Worm (Caenorhabditis elegans): ENCODE measurements around the gene elc-1.
"Not testable (repeated sequence)": the region's sequence is repeated elsewhere in the genome, so short reads cannot be mapped to it uniquely, and the experiment has no call there.

The elc-1 gene

DNA sequence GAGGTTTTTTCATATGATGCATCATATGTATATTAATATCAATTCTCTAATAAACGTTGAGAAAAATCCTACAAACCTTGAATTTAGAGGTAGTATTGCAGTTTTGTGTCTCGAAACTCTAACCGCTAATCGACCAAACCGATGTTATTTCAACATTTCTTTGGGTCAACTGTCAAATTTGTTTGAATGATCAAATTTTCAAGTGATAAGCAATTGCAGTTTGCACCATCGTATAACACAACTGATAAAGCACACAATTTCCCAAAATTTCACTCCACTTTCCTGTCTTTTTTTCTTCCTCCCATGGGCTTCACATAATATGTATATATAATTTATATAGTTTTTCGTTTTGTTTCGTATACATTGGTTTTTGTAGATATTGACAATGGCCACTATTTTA, 32.9 kb downstream of the elc-1 start, which contains the start of the genes fbxa-138 and Y82E9BR.5:
Gene fbxa-138, minus strand, starts transcription at position 161 of the 400 bp plus-strand sequence.
Gene Y82E9BR.5, plus strand, starts transcription at position 279 of the 400 bp plus-strand sequence.
- TF ChIP-seq nhr-237 (tag; optimal IDR thresholded peaks at IDR 0.05) (no peak), elt-1 (tag; optimal IDR thresholded peaks at IDR 0.05; ENCODE audit: borderline replicate concordance, insufficient read depth) (no peak), bed-3 (GFP tag; optimal IDR thresholded peaks at IDR 0.05) (no peak), lin-13 (tag; optimal IDR thresholded peaks at IDR 0.05) (no peak), mep-1 (tag; optimal IDR thresholded peaks at IDR 0.05) (no peak), unc-120 (tag; optimal IDR thresholded peaks at IDR 0.05; ENCODE audit: poor library complexity, severe bottlenecking) (no peak), ces-1 (GFP tag; optimal IDR thresholded peaks at IDR 0.05) (no peak), ceh-83 (GFP tag; optimal IDR thresholded peaks at IDR 0.05) (no peak), snpc-4 (tag; optimal IDR thresholded peaks at IDR 0.05) (no peak), ceh-43 (GFP tag; optimal IDR thresholded peaks at IDR 0.05) (no peak), sptf-1 (tag; optimal IDR thresholded peaks at IDR 0.05) (no peak), mls-2 (tag; optimal IDR thresholded peaks at IDR 0.05) (no peak), nhr-28 (tag; optimal IDR thresholded peaks at IDR 0.05) (no peak), lin-32 (GFP tag; optimal IDR thresholded peaks at IDR 0.05) (no peak), M03D4.4 (tag; optimal IDR thresholded peaks at IDR 0.05) (no peak), nhr-12 (tag; optimal IDR thresholded peaks at IDR 0.05) (no peak), tbx-8 (GFP tag; optimal IDR thresholded peaks at IDR 0.05) (no peak), pha-4 (tag; optimal IDR thresholded peaks at IDR 0.05) (no peak), flh-1 (GFP tag; optimal IDR thresholded peaks at IDR 0.05) (no peak)

DNA sequence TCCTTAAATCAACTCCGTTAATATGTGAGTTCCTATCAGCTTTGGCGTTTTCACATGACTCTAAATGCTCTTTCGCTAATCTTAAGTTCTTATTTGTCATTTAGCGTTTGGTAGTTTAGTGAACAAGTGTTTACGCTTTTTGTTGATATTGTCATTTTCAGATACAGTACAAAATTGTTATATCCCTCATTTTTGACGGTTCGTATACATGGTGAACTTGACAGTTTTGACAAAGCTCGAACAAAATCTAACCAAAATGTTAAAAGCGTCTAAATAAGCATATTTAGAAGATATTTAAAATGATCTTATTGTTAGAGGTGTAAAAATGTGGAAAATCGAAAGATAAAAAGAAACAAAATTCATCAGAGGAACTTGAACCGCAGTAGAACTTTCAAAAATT, 33.5 kb downstream of the elc-1 start:
- TF ChIP-seq snpc-4 (tag; optimal IDR thresholded peaks at IDR 0.05): no peak
- TF ChIP-seq ham-2 (GFP tag; optimal IDR thresholded peaks at IDR 0.05): no peak
- TF ChIP-seq bed-3 (GFP tag; optimal IDR thresholded peaks at IDR 0.05): no peak
- no peak for TF ChIP-seq hlh-1 (tag; optimal IDR thresholded peaks at IDR 0.05)
- no peak for TF ChIP-seq mab-5 (tag; optimal IDR thresholded peaks at IDR 0.05)
- TF ChIP-seq flh-1 (GFP tag; optimal IDR thresholded peaks at IDR 0.05): no peak
- no peak for TF ChIP-seq ztf-11 (tag; optimal IDR thresholded peaks at IDR 0.05)
- TF ChIP-seq unc-120 (tag; optimal IDR thresholded peaks at IDR 0.05; ENCODE audit: poor library complexity, severe bottlenecking): no peak
- TF ChIP-seq mls-2 (tag; optimal IDR thresholded peaks at IDR 0.05): no peak
- TF ChIP-seq M03D4.4 (tag; optimal IDR thresholded peaks at IDR 0.05): no peak
- TF ChIP-seq elt-3 (tag; optimal IDR thresholded peaks at IDR 0.05): no peak
- no peak for TF ChIP-seq nhr-76 (tag; optimal IDR thresholded peaks at IDR 0.05)
- no peak for TF ChIP-seq nhr-12 (tag; optimal IDR thresholded peaks at IDR 0.05)
- TF ChIP-seq tbx-8 (GFP tag; optimal IDR thresholded peaks at IDR 0.05): no peak
- no peak for TF ChIP-seq cnd-1 (tag; optimal IDR thresholded peaks at IDR 0.05)
- TF ChIP-seq sem-2 (GFP tag; optimal IDR thresholded peaks at IDR 0.05): no peak
- no peak for TF ChIP-seq lin-32 (GFP tag; optimal IDR thresholded peaks at IDR 0.05)
- TF ChIP-seq elt-1 (tag; optimal IDR thresholded peaks at IDR 0.05; ENCODE audit: borderline replicate concordance, insufficient read depth): no peak

DNA sequence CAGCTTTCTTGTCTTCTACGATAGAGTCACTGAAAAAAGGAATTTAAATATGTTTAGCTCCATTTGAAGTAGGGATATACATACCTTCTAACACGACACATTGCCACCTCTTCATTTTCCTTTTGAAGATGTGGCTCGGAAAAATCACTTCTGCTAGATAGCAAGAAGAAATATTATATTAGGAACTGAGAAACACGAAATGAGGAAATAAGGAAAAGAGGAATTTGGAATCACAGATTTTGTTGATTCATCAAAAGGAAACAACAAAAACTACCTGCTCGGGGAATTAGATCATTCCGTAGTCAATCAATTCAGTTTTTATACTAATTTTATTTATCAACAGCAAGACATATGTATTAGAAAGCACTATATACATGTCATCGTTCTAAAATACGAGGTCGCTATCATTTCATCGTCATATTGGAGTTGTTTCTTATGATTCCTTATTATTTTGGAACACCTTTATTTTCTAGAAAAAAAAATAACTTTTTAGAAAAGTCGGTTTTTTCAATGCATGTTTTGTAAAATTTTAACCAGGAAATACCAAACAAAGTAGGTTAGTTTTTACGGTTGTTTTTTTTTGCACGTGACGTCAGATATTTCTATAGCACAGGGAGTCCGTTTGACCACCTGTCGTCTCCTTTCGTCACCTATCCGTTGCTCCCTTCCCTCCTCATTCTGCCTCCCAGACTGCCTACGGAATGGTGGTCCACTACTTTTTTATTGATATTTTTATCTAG, 36.3 kb downstream of the elc-1 start, which contains the start of the genes pals-21 and Y82E9BR.6:
Gene pals-21, minus strand, starts transcription at position 101 of the 740 bp plus-strand sequence.
Gene Y82E9BR.6, plus strand, starts transcription at position 690 of the 740 bp plus-strand sequence.
- TF ChIP-seq cnd-1 (tag; optimal IDR thresholded peaks at IDR 0.05): no peak
- TF ChIP-seq nhr-2 (tag; optimal IDR thresholded peaks at IDR 0.05): no peak
- TF ChIP-seq sem-2 (GFP tag; optimal IDR thresholded peaks at IDR 0.05): no peak
- TF ChIP-seq mab-5 (tag; optimal IDR thresholded peaks at IDR 0.05): no peak
- peak; percentile 75 for TF ChIP-seq hlh-1 (tag; optimal IDR thresholded peaks at IDR 0.05)
- no peak for TF ChIP-seq lsy-2 (tag; optimal IDR thresholded peaks at IDR 0.05)

DNA sequence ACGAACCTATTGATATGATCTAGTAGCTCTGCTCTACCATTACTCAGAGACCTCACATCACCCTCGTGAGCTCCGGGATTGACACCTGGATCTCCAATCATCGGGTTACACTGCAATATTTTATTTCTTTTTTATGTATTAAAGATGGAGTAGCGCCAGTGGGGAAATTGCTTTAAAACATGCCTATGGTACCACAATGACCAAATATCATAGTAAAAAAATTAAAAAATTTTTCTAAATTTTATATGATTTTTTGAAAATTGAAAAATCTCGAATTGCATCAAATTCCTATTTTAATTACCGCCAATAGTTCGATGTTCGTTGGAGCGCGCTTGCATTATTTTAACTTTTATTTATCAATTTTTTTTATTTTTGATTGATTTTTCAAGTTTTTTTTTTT, 39.1 kb downstream of the elc-1 start, which contains the start of gene pals-40:
Gene pals-40, minus strand, starts transcription at position 101 of the 400 bp plus-strand sequence.
- TF ChIP-seq sptf-1 (tag; optimal IDR thresholded peaks at IDR 0.05); nhr-76 (tag; optimal IDR thresholded peaks at IDR 0.05); sem-2 (GFP tag; optimal IDR thresholded peaks at IDR 0.05): not testable (repeated sequence)

DNA sequence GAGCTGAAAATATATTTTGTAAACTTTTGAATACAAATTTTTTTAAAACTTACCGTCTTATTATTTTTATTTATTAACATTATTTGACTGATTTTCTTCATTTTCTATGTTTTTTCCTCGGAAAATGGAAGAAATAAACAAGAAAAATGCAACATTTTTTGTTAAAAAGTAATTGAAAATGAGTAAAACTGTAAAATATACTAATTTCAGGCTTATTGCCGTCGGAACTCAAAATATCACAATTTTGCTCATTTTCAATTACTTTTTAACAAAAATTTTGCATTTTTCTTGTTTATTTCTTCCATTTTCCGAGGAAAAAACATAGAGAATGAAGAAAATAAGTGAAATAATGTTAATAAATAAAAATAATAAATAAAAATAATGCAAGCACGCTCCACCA, 41.5 kb downstream of the elc-1 start, which contains the start of gene Y82E9BR.10:
Gene Y82E9BR.10, minus strand, starts transcription at position 101 of the 400 bp plus-strand sequence.
- TF ChIP-seq pha-4 (tag; optimal IDR thresholded peaks at IDR 0.05); unc-62 (GFP tag; optimal IDR thresholded peaks at IDR 0.05); bed-3 (GFP tag; optimal IDR thresholded peaks at IDR 0.05): not testable (repeated sequence)
